Worm (Caenorhabditis elegans): ENCODE results near the gene clec-5.

DNA sequence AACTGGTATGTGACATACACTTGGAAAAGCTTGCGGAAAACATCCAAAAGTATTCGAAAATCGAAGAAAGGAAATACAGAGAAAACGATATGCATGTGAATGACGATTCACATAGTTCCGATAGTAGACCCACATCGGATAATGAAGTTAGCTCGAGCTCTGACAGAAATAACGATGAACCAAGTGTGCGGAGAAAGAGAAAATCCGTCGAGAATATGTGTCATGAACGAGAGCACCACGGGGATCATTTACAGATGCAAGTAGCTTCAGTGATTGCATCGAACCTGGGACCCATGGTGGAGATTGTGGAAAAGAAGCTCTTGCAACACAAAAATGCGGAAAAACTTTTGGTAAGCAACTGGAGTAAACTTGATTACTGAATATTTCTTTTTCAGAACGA, 26.4 kb downstream of the clec-5 start:
- TF ChIP-seq elt-3 (tag; optimal IDR thresholded peaks at IDR 0.05) = no peak
- TF ChIP-seq nhr-76 (tag; optimal IDR thresholded peaks at IDR 0.05) = no peak

Measured in whole organism, L1 larva.